Worm (Caenorhabditis elegans): Measurements from ENCODE around the gene C17H12.2.
"Not testable (repeated sequence)": the region's sequence is repeated elsewhere in the genome, so short reads cannot be mapped to it uniquely, and the experiment has no call there.

The C17H12.2 gene

ce11 chrIV:6827477-6827876 lies 37.2 kb upstream of the C17H12.2 start, which contains the start of gene H20E11.2:
TSS of gene H20E11.2 (plus strand) at chrIV:6827777.
- TF ChIP-seq R02D3.7 (tag; optimal IDR thresholded peaks at IDR 0.05); daf-16 (GFP tag; optimal IDR thresholded peaks at IDR 0.05); daf-16 (tag; optimal IDR thresholded peaks at IDR 0.05); pha-4 (GFP tag; IDR thresholded peaks at IDR 0.05); pha-4 (tag; optimal IDR thresholded peaks at IDR 0.05): not testable (repeated sequence)

ce11 chrIV:6824622-6825021 lies 34.3 kb upstream of the C17H12.2 start, which contains the start of gene H20E11.3:
TSS of gene H20E11.3 (plus strand) at chrIV:6824816.
- TF ChIP-seq nhr-237 (tag; optimal IDR thresholded peaks at IDR 0.05) (no peak), ceh-32 (tag; optimal IDR thresholded peaks at IDR 0.05; ENCODE audit: poor library complexity) (no peak), pqm-1 (tag; optimal IDR thresholded peaks at IDR 0.05) (peak; percentile 19), dmd-6 (GFP tag; IDR thresholded peaks at IDR 0.05) (peak; percentile 59; the same call in 1 of the 2 replicates), daf-16 (GFP tag; optimal IDR thresholded peaks at IDR 0.05) (no peak), daf-16 (tag; optimal IDR thresholded peaks at IDR 0.05) (peak; percentile 37), aha-1 (tag) (peak; percentile 38), nhr-28 (tag; optimal IDR thresholded peaks at IDR 0.05) (no peak), nhr-41 (GFP tag; IDR thresholded peaks at IDR 0.05) (no peak), spr-1 (tag; optimal IDR thresholded peaks at IDR 0.05) (no peak), dve-1 (tag; optimal IDR thresholded peaks at IDR 0.05; ENCODE audit: insufficient read depth) (peak; percentile 4), ztf-11 (tag; optimal IDR thresholded peaks at IDR 0.05) (no peak)

ce11 chrIV:6822406-6822805 lies 32.1 kb upstream of the C17H12.2 start, which contains the start of gene C17H12.6:
TSS of gene C17H12.6 (minus strand) at chrIV:6822506.
- TF ChIP-seq ama-1 (optimal IDR thresholded peaks at IDR 0.05) (no peak), daf-19 (GFP tag; conservative IDR thresholded peaks at IDR 0.05) (no peak), mxl-2 (GFP tag; conservative IDR thresholded peaks at IDR 0.05) (no peak), zip-11 (GFP tag; IDR thresholded peaks at IDR 0.05) (no peak), madf-9 (GFP tag; conservative IDR thresholded peaks at IDR 0.05) (no peak), set-16 (GFP tag; IDR thresholded peaks at IDR 0.05) (no peak), tra-1 (GFP tag; IDR thresholded peaks at IDR 0.05) (no peak), dpl-1 (GFP tag; optimal IDR thresholded peaks at IDR 0.05) (no peak), vab-7 (GFP tag; IDR thresholded peaks at IDR 0.05) (no peak), egl-27 (tag; optimal IDR thresholded peaks at IDR 0.05) (no peak), snpc-4 (tag; optimal IDR thresholded peaks at IDR 0.05) (no peak), ceh-20 (GFP tag; IDR thresholded peaks at IDR 0.05) (no peak), mep-1 (tag; optimal IDR thresholded peaks at IDR 0.05) (no peak), lin-39 (tag; optimal IDR thresholded peaks at IDR 0.05) (no peak), egl-43 (GFP tag; IDR thresholded peaks at IDR 0.05) (no peak), nhr-11 (tag; optimal IDR thresholded peaks at IDR 0.05) (no peak), lsy-2 (tag; optimal IDR thresholded peaks at IDR 0.05) (no peak), unc-130 (GFP tag; optimal IDR thresholded peaks at IDR 0.05) (no peak), ceh-82 (tag; optimal IDR thresholded peaks at IDR 0.05) (no peak), tag-97 (GFP tag; IDR thresholded peaks at IDR 0.05) (no peak)

ce11 chrIV:6821709-6822108 lies 31.4 kb upstream of the C17H12.2 start:
- TF ChIP-seq unc-62 (GFP tag; optimal IDR thresholded peaks at IDR 0.05 in 1 of 2) (peak in 1 of 2 experiments; percentile 98), unc-62 (tag; optimal IDR thresholded peaks at IDR 0.05) (no peak), ceh-62 (tag; optimal IDR thresholded peaks at IDR 0.05) (no peak)
